Worm (Caenorhabditis elegans) whole organism, young adult: ENCODE data around the gene T28F12.1.

Experiments used
- B0019.2 ChIP-seq: fragments of 200-800 bp; sonication (Bioruptor generic); conservative IDR thresholded peaks from 2 replicates; pipeline ENCODE4 v1.3.6; 2022; ENCODE audit warnings: missing genetic modification reagents, missing genetic modification characterization, missing compliant biosample characterization
- efl-1 ChIP-seq: fragments of 150-350 bp; optimal IDR thresholded peaks from 2 replicates; lab custom pipeline; 2014; ENCODE audit warnings: missing biosample characterization, missing genetic modification reagents, missing genetic modification characterization
- nhr-120 ChIP-seq: fragments of 200-800 bp; sonication (Bioruptor generic); IDR thresholded peaks from 2 replicates; pipeline ENCODE4 v1.3.6; 2022; ENCODE audit warnings: missing genetic modification characterization, missing compliant biosample characterization
- unc-62 ChIP-seq: fragments of 150-350 bp; optimal IDR thresholded peaks from 2 replicates; lab custom pipeline; 2014; ENCODE audit warnings: missing biosample characterization, missing genetic modification reagents, missing genetic modification characterization

ce11 chrV:4559701-4560100, 46.9 kb downstream of the T28F12.1 start, which contains the start of gene Y61A9LA.7:
- no peak for TF ChIP-seq unc-62
- TF ChIP-seq efl-1: no peak
- TF ChIP-seq B0019.2 (GFP tag; lab: Robert Waterston, UW): no peak
- TF ChIP-seq nhr-120 (GFP tag; lab: Robert Waterston, UW): no peak
